Fruit fly (Drosophila melanogaster) whole organism, embryonic: ENCODE data around the gene cass.
A peak's percentile ranks its signal among the peaks of the same experiment; 100 is the strongest.

Experiments used
- Blimp-1 ChIP-seq: fragments of 200-800 bp; sonication (Bioruptor generic); optimal IDR thresholded peaks from 3 replicates; lab custom pipeline; 2018; ENCODE audit warnings: missing biosample characterization, missing genetic modification characterization, mild to moderate bottlenecking, moderate library complexity, missing genetic modification reagents
- CG10366 ChIP-seq: fragments of 200-800 bp; sonication (Bioruptor generic); IDR thresholded peaks from 2 replicates; pipeline ENCODE4 v1.3.6; 2022; ENCODE audit warnings: missing biosample characterization, missing genetic modification characterization
- CG11456 ChIP-seq: fragments of 200-800 bp; sonication (Bioruptor generic); IDR thresholded peaks from 3 replicates; pipeline ENCODE4 v1.3.6; 2022; ENCODE audit warnings: missing biosample characterization, missing genetic modification characterization
- CG12299 ChIP-seq: fragments of 200-800 bp; sonication (Bioruptor generic); optimal IDR thresholded peaks from 2 replicates; lab custom pipeline; 2018; ENCODE audit warnings: missing biosample characterization, mild to moderate bottlenecking, missing genetic modification characterization
- CG12391 ChIP-seq: fragments of 200-800 bp; sonication (Bioruptor generic); optimal IDR thresholded peaks from 3 replicates; lab custom pipeline; 2018; ENCODE audit warnings: missing biosample characterization, mild to moderate bottlenecking, missing genetic modification characterization, moderate library complexity
- CG13123 ChIP-seq: fragments of 200-800 bp; sonication (Bioruptor generic); optimal IDR thresholded peaks from 2 replicates; lab custom pipeline; 2016; ENCODE audit warnings: missing biosample characterization, missing genetic modification characterization
- CG14050 ChIP-seq: fragments of 200-800 bp; sonication (Bioruptor generic); IDR thresholded peaks from 3 replicates; pipeline ENCODE4 v1.3.6; 2022; ENCODE audit warnings: missing biosample characterization, missing genetic modification characterization
- CG14860 ChIP-seq: fragments of 200-800 bp; sonication (Bioruptor generic); IDR thresholded peaks from 3 replicates; pipeline ENCODE4 v1.3.6; 2022; ENCODE audit warnings: missing biosample characterization, missing genetic modification characterization; ENCODE audit not compliant: partially characterized antibody
- CG14965 ChIP-seq: fragments of 200-800 bp; sonication (Bioruptor generic); optimal IDR thresholded peaks from 2 replicates; lab custom pipeline; 2016; ENCODE audit warnings: missing biosample characterization, missing genetic modification characterization, borderline replicate concordance
- CG1647 ChIP-seq: fragments of 200-800 bp; sonication (Bioruptor generic); optimal IDR thresholded peaks from 3 replicates; lab custom pipeline; 2016; ENCODE audit warnings: missing biosample characterization, missing genetic modification characterization
- CG17361 ChIP-seq: fragments of 200-800 bp; sonication (Bioruptor generic); IDR thresholded peaks from 3 replicates; pipeline ENCODE4 v1.3.6; 2022; ENCODE audit warnings: missing biosample characterization, missing genetic modification characterization
- CG18011 ChIP-seq: fragments of 200-800 bp; sonication (Bioruptor generic); optimal IDR thresholded peaks from 2 replicates; lab custom pipeline; 2017; ENCODE audit warnings: missing biosample characterization, missing genetic modification characterization, mild to moderate bottlenecking, moderate library complexity, missing genotype
- CG2875 ChIP-seq: fragments of 200-800 bp; sonication (Bioruptor generic); optimal IDR thresholded peaks from 2 replicates; lab custom pipeline; 2017; ENCODE audit warnings: missing biosample characterization, mild to moderate bottlenecking, missing genetic modification characterization, missing genetic modification reagents
- CG4707 ChIP-seq: fragments of 200-800 bp; sonication (Bioruptor generic); optimal IDR thresholded peaks from 2 replicates; lab custom pipeline; 2018; ENCODE audit warnings: missing biosample characterization, mild to moderate bottlenecking, missing genetic modification characterization, moderate library complexity
- CG6854 ChIP-seq: fragments of 200-800 bp; sonication (Bioruptor generic); optimal IDR thresholded peaks from 3 replicates; lab custom pipeline; 2017; ENCODE audit warnings: missing biosample characterization, mild to moderate bottlenecking, missing genetic modification characterization
- CG7786 ChIP-seq: fragments of 200-800 bp; sonication (Bioruptor generic); optimal IDR thresholded peaks from 2 replicates; lab custom pipeline; 2016; ENCODE audit warnings: missing biosample characterization, missing genetic modification characterization
- CG9817 ChIP-seq: fragments of 200-800 bp; sonication (Bioruptor generic); optimal IDR thresholded peaks from 2 replicates; lab custom pipeline; 2018; ENCODE audit warnings: missing biosample characterization, mild to moderate bottlenecking, missing genetic modification characterization, moderate library complexity
- Dip2 ChIP-seq: fragments of 200-800 bp; sonication (Bioruptor generic); IDR thresholded peaks from 2 replicates; pipeline ENCODE4 v1.3.6; 2022; ENCODE audit warnings: missing biosample characterization, missing genetic modification characterization
- Dip3 ChIP-seq: fragments of 200-800 bp; sonication (Bioruptor generic); optimal IDR thresholded peaks from 3 replicates; lab custom pipeline; 2016; ENCODE audit warnings: missing biosample characterization, missing genetic modification characterization
- Hmr ChIP-seq: fragments of 200-800 bp; sonication (Bioruptor generic); optimal IDR thresholded peaks from 3 replicates; lab custom pipeline; 2017; ENCODE audit warnings: mild to moderate bottlenecking, missing biosample characterization, missing genetic modification reagents, missing genetic modification characterization
- Hr39 ChIP-seq: fragments of >200 bp; optimal IDR thresholded peaks from 2 replicates; lab custom pipeline; 2017
- Max ChIP-seq: fragments of 200-800 bp; sonication (Bioruptor generic); optimal IDR thresholded peaks from 2 replicates; lab custom pipeline; 2016; ENCODE audit warnings: missing biosample characterization, mild to moderate bottlenecking, missing genetic modification characterization
- Nf-YC ChIP-seq: fragments of 200-800 bp; optimal IDR thresholded peaks from 3 replicates; lab custom pipeline; 2019; ENCODE audit warnings: missing biosample characterization, mild to moderate bottlenecking, missing genetic modification characterization, moderate library complexity
- Oli ChIP-seq: fragments of 200-800 bp; sonication (Bioruptor generic); optimal IDR thresholded peaks from 2 replicates; lab custom pipeline; 2018; ENCODE audit warnings: missing biosample characterization, mild to moderate bottlenecking, missing genetic modification characterization, moderate library complexity
- PHDP ChIP-seq: fragments of 200-800 bp; sonication (Bioruptor generic); optimal IDR thresholded peaks from 3 replicates; lab custom pipeline; 2018; ENCODE audit warnings: missing biosample characterization, mild to moderate bottlenecking, missing genetic modification characterization, moderate library complexity
- Pdp1 ChIP-seq, 2 experiments: fragments of 200-800 bp; sonication (Bioruptor generic); optimal IDR thresholded peaks; 3 replicates each; lab custom pipeline; 2016; ENCODE audit warnings: missing biosample characterization in 2 of 2, missing genetic modification characterization in 2 of 2, mild to moderate bottlenecking in 1 of 2, moderate library complexity in 1 of 2
- Ptx1 ChIP-seq: fragments of 200-800 bp; sonication (Bioruptor generic); IDR thresholded peaks from 2 replicates; pipeline ENCODE4 v1.3.6; 2022; ENCODE audit warnings: missing biosample characterization, missing genetic modification characterization
- Rx ChIP-seq: fragments of 200-800 bp; sonication (Bioruptor generic); IDR thresholded peaks from 2 replicates; pipeline ENCODE4 v1.3.6; 2022; ENCODE audit warnings: missing biosample characterization, missing genetic modification characterization
- Sox100B ChIP-seq: fragments of 200-800 bp; sonication (Bioruptor generic); optimal IDR thresholded peaks from 3 replicates; lab custom pipeline; 2018; ENCODE audit warnings: missing biosample characterization, mild to moderate bottlenecking, missing genetic modification characterization
- Trl ChIP-seq, 3 experiments: fragments of >200 bp in 2 of 3; fragments of 200-800 bp in 1 of 3; sonication (Bioruptor generic) in 1 of 3; optimal IDR thresholded peaks; 2 replicates in 1 of 3; 3 replicates in 2 of 3; lab custom pipeline; 2016 to 2017; ENCODE audit warnings: missing biosample characterization in 1 of 3, missing genetic modification characterization in 1 of 3
- abd-A ChIP-seq: fragments of 200-800 bp; sonication (Bioruptor generic); optimal IDR thresholded peaks from 3 replicates; lab custom pipeline; 2019; ENCODE audit warnings: missing biosample characterization, mild to moderate bottlenecking, missing genetic modification characterization, moderate library complexity
- btn ChIP-seq: fragments of 200-800 bp; sonication (Bioruptor generic); optimal IDR thresholded peaks from 2 replicates; lab custom pipeline; 2016; ENCODE audit warnings: missing biosample characterization, missing genetic modification characterization
- esg ChIP-seq: fragments of 200-800 bp; sonication (Bioruptor generic); conservative IDR thresholded peaks from 2 replicates; pipeline ENCODE4 v1.3.6; 2022; ENCODE audit warnings: missing biosample characterization, missing genetic modification characterization
- eve ChIP-seq, 2 experiments: fragments of >200 bp; optimal IDR thresholded peaks; 2 replicates each; lab custom pipeline; 2017; ENCODE audit warnings: missing biosample characterization in 2 of 2, missing genetic modification characterization in 2 of 2
- ewg ChIP-seq: fragments of 200-800 bp; sonication (Bioruptor generic); optimal IDR thresholded peaks from 3 replicates; lab custom pipeline; 2017; ENCODE audit warnings: mild to moderate bottlenecking, missing biosample characterization, missing genetic modification reagents, missing genetic modification characterization
- grn ChIP-seq: fragments of 200-800 bp; sonication (Bioruptor generic); optimal IDR thresholded peaks from 3 replicates; lab custom pipeline; 2017; ENCODE audit warnings: missing biosample characterization, missing genetic modification characterization
- hkb ChIP-seq, 2 experiments: fragments of 200-800 bp in 1 of 2; fragments of >200 bp in 1 of 2; sonication (Bioruptor generic) in 1 of 2; IDR thresholded peaks in 1 of 2; optimal IDR thresholded peaks in 1 of 2; 2 replicates each; pipeline versions ENCODE4 v1.3.6 to Lab custom; 2017 to 2022; ENCODE audit warnings: missing biosample characterization in 1 of 2, missing genetic modification characterization in 1 of 2
- ind ChIP-seq: fragments of 200-800 bp; sonication (Bioruptor generic); optimal IDR thresholded peaks from 3 replicates; lab custom pipeline; 2016; ENCODE audit warnings: missing biosample characterization, missing genetic modification characterization
- kni ChIP-seq: fragments of 200-800 bp; sonication (Bioruptor generic); optimal IDR thresholded peaks from 3 replicates; lab custom pipeline; 2017; ENCODE audit warnings: mild to moderate bottlenecking, missing biosample characterization, missing genetic modification reagents, missing genetic modification characterization
- knrl ChIP-seq: fragments of 200-800 bp; sonication (Bioruptor generic); IDR thresholded peaks from 3 replicates; pipeline ENCODE4 v1.3.6; 2022; ENCODE audit warnings: missing biosample characterization, missing genetic modification characterization; ENCODE audit not compliant: partially characterized antibody
- maf-S ChIP-seq: fragments of 200-800 bp; sonication (Bioruptor generic); optimal IDR thresholded peaks from 2 replicates; lab custom pipeline; 2016; ENCODE audit warnings: missing biosample characterization, missing genetic modification characterization
- oc ChIP-seq: fragments of 200-800 bp; sonication (Bioruptor generic); optimal IDR thresholded peaks from 2 replicates; lab custom pipeline; 2018; ENCODE audit warnings: missing biosample characterization, mild to moderate bottlenecking, missing genetic modification characterization, moderate library complexity
- pnt ChIP-seq: fragments of 200-800 bp; sonication (Bioruptor generic); optimal IDR thresholded peaks from 3 replicates; lab custom pipeline; 2016; ENCODE audit warnings: missing biosample characterization, missing genetic modification characterization
- slbo ChIP-seq: fragments of 200-800 bp; sonication (Bioruptor generic); IDR thresholded peaks from 2 replicates; pipeline ENCODE4 v1.3.6; 2022; ENCODE audit warnings: missing biosample characterization, missing genetic modification characterization
- slou ChIP-seq: fragments of 200-800 bp; sonication (Bioruptor generic); optimal IDR thresholded peaks from 3 replicates; lab custom pipeline; 2016; ENCODE audit warnings: missing biosample characterization, missing genetic modification characterization
- trem ChIP-seq: fragments of 200-800 bp; optimal IDR thresholded peaks from 3 replicates; lab custom pipeline; 2019; ENCODE audit warnings: missing biosample characterization, mild to moderate bottlenecking, missing genetic modification characterization, moderate library complexity
- ttk ChIP-seq: fragments of 200-800 bp; sonication (Bioruptor generic); IDR thresholded peaks from 2 replicates; pipeline ENCODE4 v2.1.2; 2022; ENCODE audit warnings: missing biosample characterization, missing genetic modification characterization

cass gene

dm6 chr2L:17450505-17451415 lies 26.9 kb downstream of the cass start:
- TF ChIP-seq btn (GFP tag; lab: Kevin White, UChicago) = no peak
- TF ChIP-seq Oli = peak; percentile 72
- TF ChIP-seq trem = peak; percentile 19
- TF ChIP-seq Trl (optimal IDR thresholded peaks at IDR 0.05; lab: Kevin White, UChicago) = peak in 1 of 2 experiments; percentile 25
- TF ChIP-seq Trl (GFP tag; optimal IDR thresholded peaks at IDR 0.05; lab: Kevin White, UChicago) = peak; percentile 51
- no peak for TF ChIP-seq knrl (GFP tag; lab: Robert Waterston, UW)
- no peak for TF ChIP-seq CG1647 (GFP tag; lab: Kevin White, UChicago)
- TF ChIP-seq Max (GFP tag; lab: Kevin White, UChicago) = peak; percentile 33
- no peak for TF ChIP-seq grn (GFP tag; lab: Kevin White, UChicago)
- TF ChIP-seq maf-S (GFP tag; lab: Kevin White, UChicago) = peak; percentile 17
- TF ChIP-seq CG17361 (GFP tag; lab: Robert Waterston, UW) = peak; percentile 65; the same call in 2 of the 3 replicates
- TF ChIP-seq CG11456 = peak; percentile 67; the same call in 2 of the 3 replicates
- TF ChIP-seq ttk (GFP tag; lab: Robert Waterston, UW) = no peak
- peak; percentile 23; the same call in 1 of the 2 replicates for TF ChIP-seq CG10366 (GFP tag; lab: Robert Waterston, UW)
- TF ChIP-seq Ptx1 (GFP tag; lab: Robert Waterston, UW) = peak; percentile 65; the same call in 1 of the 2 replicates
- TF ChIP-seq esg (GFP tag; lab: Robert Waterston, UW) = 0 out of 2 replicates have a peak, but pooled peaks have one; percentile 5
- peak; percentile 10 for TF ChIP-seq CG13123 (GFP tag; lab: Kevin White, UChicago)
- peak; percentile 51 for TF ChIP-seq CG18011
- no peak for TF ChIP-seq CG14965 (GFP tag; lab: Kevin White, UChicago)
- TF ChIP-seq Rx = no peak
- TF ChIP-seq CG4707 (GFP tag; lab: Kevin White, UChicago) = no peak
- TF ChIP-seq oc (tag; lab: Kevin White, UChicago) = peak; percentile 37
- TF ChIP-seq slbo (GFP tag; lab: Robert Waterston, UW) = peak; percentile 63
- peak; percentile 6 for TF ChIP-seq slou
- TF ChIP-seq eve (GFP tag; optimal IDR thresholded peaks at IDR 0.05; lab: Kevin White, UChicago) = peak in 1 of 2 experiments; percentile 74
- peak; percentile 49; the same call in 2 of the 3 replicates for TF ChIP-seq CG14050 (GFP tag; lab: Robert Waterston, UW)
- no peak for TF ChIP-seq Dip2 (GFP tag; lab: Robert Waterston, UW)
- peak; percentile 53 for TF ChIP-seq CG9817 (tag; lab: Kevin White, UChicago)
- peak; percentile 77 for TF ChIP-seq Sox100B (GFP tag; lab: Kevin White, UChicago)
- peak; percentile 9 to 53 for TF ChIP-seq Pdp1 (GFP tag; optimal IDR thresholded peaks at IDR 0.05; lab: Kevin White, UChicago)
- TF ChIP-seq pnt (GFP tag; lab: Kevin White, UChicago) = peak; percentile 4
- TF ChIP-seq PHDP (tag; lab: Kevin White, UChicago) = peak; percentile 74
- TF ChIP-seq CG6854 (GFP tag; lab: Kevin White, UChicago) = peak; percentile 63
- peak; percentile 1 for TF ChIP-seq CG7786 (GFP tag; lab: Kevin White, UChicago)
- TF ChIP-seq hkb (optimal IDR thresholded peaks at IDR 0.05; lab: Kevin White, UChicago) = no peak
- peak; percentile 81 for TF ChIP-seq hkb (GFP tag; IDR thresholded peaks at IDR 0.05; lab: Robert Waterston, UW)
- TF ChIP-seq Dip3 (GFP tag; lab: Kevin White, UChicago) = peak; percentile 46
- no peak for TF ChIP-seq Hr39 (lab: Kevin White, UChicago)
- TF ChIP-seq ewg (GFP tag; lab: Kevin White, UChicago) = peak; percentile 28
- peak; percentile 43 for TF ChIP-seq ind
- TF ChIP-seq kni (GFP tag; lab: Kevin White, UChicago) = no peak
- peak; percentile 74 for TF ChIP-seq Hmr (GFP tag; lab: Kevin White, UChicago)
- TF ChIP-seq Blimp-1 (GFP tag; lab: Kevin White, UChicago) = peak; percentile 55
- TF ChIP-seq CG12391 (tag; lab: Kevin White, UChicago) = no peak
- TF ChIP-seq CG2875 (GFP tag; lab: Kevin White, UChicago) = peak; percentile 53
- peak; percentile 43 for TF ChIP-seq Nf-YC (tag; lab: Kevin White, UChicago)
- no peak for TF ChIP-seq CG14860 (GFP tag; lab: Robert Waterston, UW)
- peak; percentile 51 for TF ChIP-seq abd-A (tag; lab: Kevin White, UChicago)
- TF ChIP-seq CG12299 (tag; lab: Kevin White, UChicago) = peak; percentile 38
